Worm (Caenorhabditis elegans): ENCODE data around the gene C24H12.8.

C24H12.8 gene

DNA sequence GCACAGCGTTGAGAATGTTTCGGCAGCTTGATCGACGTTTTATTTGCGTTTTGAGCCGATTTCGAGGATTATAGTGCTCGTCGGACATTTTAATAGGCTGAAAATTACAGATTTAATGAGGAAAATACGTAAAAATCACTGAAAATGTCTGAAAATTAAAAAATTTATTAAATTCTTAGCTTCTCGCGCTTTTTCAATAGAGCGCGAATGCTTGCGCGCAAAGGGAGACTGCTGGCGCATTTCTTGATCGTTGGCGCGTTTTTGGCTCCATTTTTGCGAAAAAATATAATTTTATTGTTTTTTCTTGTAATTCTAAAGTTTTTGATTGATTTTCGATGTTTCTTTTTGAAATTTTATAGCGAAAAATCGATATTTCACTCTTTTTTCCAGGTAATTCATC is 12.2 kb downstream of the C24H12.8 start, which contains the start of the genes dnsn-1 and C24H12.4 (continued):
- peak; percentile 13; the same call in 1 of the 2 replicates for TF ChIP-seq ceh-91 (GFP tag; IDR thresholded peaks at IDR 0.05)
- no peak for TF ChIP-seq ceh-27 (GFP tag; optimal IDR thresholded peaks at IDR 0.05)
- no peak for TF ChIP-seq ztf-25 (GFP tag; IDR thresholded peaks at IDR 0.05)
- TF ChIP-seq F10E7.11 (tag; optimal IDR thresholded peaks at IDR 0.05): no peak
- peak; percentile 58 for TF ChIP-seq attf-3 (GFP tag; conservative IDR thresholded peaks at IDR 0.05)
- TF ChIP-seq F49E8.2 (tag; optimal IDR thresholded peaks at IDR 0.05; ENCODE audit: insufficient read depth): peak; percentile 24
- TF ChIP-seq tbx-9 (tag; optimal IDR thresholded peaks at IDR 0.05; ENCODE audit: borderline replicate concordance): no peak
- TF ChIP-seq cebp-1 (GFP tag; IDR thresholded peaks at IDR 0.05): no peak
- peak; percentile 80 for TF ChIP-seq cebp-1 (tag; optimal IDR thresholded peaks at IDR 0.05)
- TF ChIP-seq snpc-3.4 (tag; optimal IDR thresholded peaks at IDR 0.05): peak; percentile 77
- no peak for TF ChIP-seq B0019.2 (GFP tag; conservative IDR thresholded peaks at IDR 0.05)
- no peak for TF ChIP-seq mxl-1 (tag; optimal IDR thresholded peaks at IDR 0.05)
- no peak for TF ChIP-seq Y53F4B.3 (GFP tag; IDR thresholded peaks at IDR 0.05)
- peak; percentile 94 for TF ChIP-seq lin-54 (GFP tag; optimal IDR thresholded peaks at IDR 0.05)
- TF ChIP-seq F39B2.1 (GFP tag; IDR thresholded peaks at IDR 0.05): no peak
- no peak for TF ChIP-seq F57A8.1 (GFP tag; optimal IDR thresholded peaks at IDR 0.05)
- no peak for TF ChIP-seq mel-28 (tag; optimal IDR thresholded peaks at IDR 0.05; ENCODE audit: borderline replicate concordance)
- no peak for TF ChIP-seq ceh-79 (tag; optimal IDR thresholded peaks at IDR 0.05)
- no peak for TF ChIP-seq bed-2 (GFP tag; IDR thresholded peaks at IDR 0.05)
- TF ChIP-seq ztf-28 (GFP tag; IDR thresholded peaks at IDR 0.05): no peak
- TF ChIP-seq lsl-1 (GFP tag; optimal IDR thresholded peaks at IDR 0.05): peak; percentile 64
- no peak for TF ChIP-seq B0035.1 (tag; optimal IDR thresholded peaks at IDR 0.05)
- peak; percentile 70 for TF ChIP-seq dpl-1 (GFP tag; optimal IDR thresholded peaks at IDR 0.05)
- TF ChIP-seq aptf-3 (GFP tag; IDR thresholded peaks at IDR 0.05): no peak
- peak; percentile 18 for TF ChIP-seq madf-10 (tag; optimal IDR thresholded peaks at IDR 0.05)
- TF ChIP-seq F52B5.7 (tag; optimal IDR thresholded peaks at IDR 0.05): no peak
- TF ChIP-seq unc-62 (GFP tag; optimal IDR thresholded peaks at IDR 0.05): no peak
- peak; percentile 87 for TF ChIP-seq ZK185.1 (tag; optimal IDR thresholded peaks at IDR 0.05; ENCODE audit: poor library complexity, severe bottlenecking)
- TF ChIP-seq xnd-1 (tag; optimal IDR thresholded peaks at IDR 0.05): peak; percentile 44
- TF ChIP-seq T07F8.4 (tag; optimal IDR thresholded peaks at IDR 0.05): no peak
- TF ChIP-seq akir-1 (GFP tag; optimal IDR thresholded peaks at IDR 0.05): no peak
- TF ChIP-seq C17E4.6 (GFP tag; IDR thresholded peaks at IDR 0.05): 0 out of 2 replicates have a peak, but pooled peaks have one; percentile 51
- TF ChIP-seq B0336.3 (GFP tag; IDR thresholded peaks at IDR 0.05): peak; percentile 88
- peak; percentile 77 for TF ChIP-seq snpc-1.3 (tag; optimal IDR thresholded peaks at IDR 0.05; ENCODE audit: insufficient read depth)
- peak; percentile 12 for TF ChIP-seq F22D6.2 (tag; optimal IDR thresholded peaks at IDR 0.05)
- no peak for TF ChIP-seq ccch-3 (GFP tag; optimal IDR thresholded peaks at IDR 0.05)
- peak in 1 of 2 experiments; percentile 57 for TF ChIP-seq let-607 (tag; optimal IDR thresholded peaks at IDR 0.05)
- no peak for TF ChIP-seq him-1 (tag; optimal IDR thresholded peaks at IDR 0.05)
- peak; percentile 89 for TF ChIP-seq nfyb-1 (GFP tag; IDR thresholded peaks at IDR 0.05)
- TF ChIP-seq dpff-1 (tag; optimal IDR thresholded peaks at IDR 0.05): no peak
- no peak for TF ChIP-seq sptf-2 (GFP tag; optimal IDR thresholded peaks at IDR 0.05)
- no peak for TF ChIP-seq die-1 (tag; optimal IDR thresholded peaks at IDR 0.05)
- no peak for TF ChIP-seq sdz-38 (tag; optimal IDR thresholded peaks at IDR 0.05)
- no peak for TF ChIP-seq ztf-6 (GFP tag; IDR thresholded peaks at IDR 0.05)
- no peak for TF ChIP-seq lag-1 (GFP tag; IDR thresholded peaks at IDR 0.05)
- TF ChIP-seq F23B12.7 (tag; optimal IDR thresholded peaks at IDR 0.05; ENCODE audit: insufficient read depth): peak; percentile 31
- peak; percentile 43 for TF ChIP-seq ztf-26 (tag; optimal IDR thresholded peaks at IDR 0.05)
- no peak for TF ChIP-seq ztf-3 (GFP tag; optimal IDR thresholded peaks at IDR 0.05)
- no peak for TF ChIP-seq Y56A3A.18 (GFP tag; IDR thresholded peaks at IDR 0.05)
